Fruit fly (Drosophila melanogaster) whole organism, wandering third instar larva: ENCODE data around the gene CG14441.

ENCODE experiments used
- Abd-B ChIP-seq: fragments of >200 bp; optimal IDR thresholded peaks from 2 replicates; lab custom pipeline; 2017; ENCODE audit warnings: missing biosample characterization, missing genetic modification characterization
- CG32264 ChIP-seq: fragments of 200-800 bp; sonication (Bioruptor generic); optimal IDR thresholded peaks from 2 replicates; lab custom pipeline; 2016; ENCODE audit warnings: missing biosample characterization, missing genetic modification characterization
- CG9705 ChIP-seq: fragments of 200-800 bp; sonication (Bioruptor generic); optimal IDR thresholded peaks from 2 replicates; lab custom pipeline; 2018; ENCODE audit warnings: missing biosample characterization, mild to moderate bottlenecking, missing genetic modification characterization
- CrebA ChIP-seq: fragments of 200-800 bp; sonication (Bioruptor generic); optimal IDR thresholded peaks from 2 replicates; lab custom pipeline; 2016; ENCODE audit warnings: missing biosample characterization, mild to moderate bottlenecking, missing genetic modification characterization, borderline replicate concordance
- Dfd ChIP-seq: fragments of >200 bp; optimal IDR thresholded peaks from 2 replicates; lab custom pipeline; 2017; ENCODE audit warnings: missing biosample characterization, missing genetic modification characterization
- Dif ChIP-seq: fragments of 200-275, 200-300 bp; sonication (Bioruptor generic); optimal IDR thresholded peaks from 2 replicates; lab custom pipeline; 2018; ENCODE audit warnings: missing biosample characterization, missing genetic modification characterization; ENCODE audit not compliant: partially characterized antibody
- GATAd ChIP-seq: sonication (Bioruptor generic); optimal IDR thresholded peaks from 2 replicates; lab custom pipeline; 2016; ENCODE audit warnings: missing biosample characterization, missing genetic modification characterization
- HLH106 ChIP-seq: fragments of 200-800 bp; optimal IDR thresholded peaks from 3 replicates; lab custom pipeline; 2019; ENCODE audit warnings: missing biosample characterization, mild to moderate bottlenecking, missing genetic modification characterization, moderate library complexity
- Hnf4 ChIP-seq: fragments of 200-800 bp; sonication (Bioruptor generic); optimal IDR thresholded peaks from 2 replicates; lab custom pipeline; 2016; ENCODE audit warnings: missing biosample characterization, mild to moderate bottlenecking, missing genetic modification characterization
- Hr78 ChIP-seq: fragments of >200 bp; optimal IDR thresholded peaks from 2 replicates; lab custom pipeline; 2017; ENCODE audit warnings: missing biosample characterization, missing genetic modification characterization
- Jra ChIP-seq: sonication (Bioruptor generic); optimal IDR thresholded peaks from 2 replicates; lab custom pipeline; 2016; ENCODE audit warnings: missing biosample characterization, missing genetic modification characterization
- Mio ChIP-seq: sonication (Bioruptor generic); optimal IDR thresholded peaks from 2 replicates; lab custom pipeline; 2016; ENCODE audit warnings: missing biosample characterization, missing genetic modification characterization
- N ChIP-seq: fragments of >200 bp; optimal IDR thresholded peaks from 2 replicates; lab custom pipeline; 2018; ENCODE audit warnings: missing biosample characterization, missing external identifiers, missing genetic modification characterization
- OdsH ChIP-seq: fragments of 200-800 bp; sonication (Bioruptor generic); optimal IDR thresholded peaks from 2 replicates; lab custom pipeline; 2016; ENCODE audit warnings: missing biosample characterization, mild to moderate bottlenecking, missing genetic modification characterization
- Rel ChIP-seq, 2 experiments: fragments of 200-800 bp; sonication (Bioruptor generic) in 1 of 2; optimal IDR thresholded peaks; 2 replicates in 1 of 2; 3 replicates in 1 of 2; lab custom pipeline; 2016 to 2019; ENCODE audit warnings: mild to moderate bottlenecking in 2 of 2, missing biosample characterization in 2 of 2, missing genetic modification characterization in 2 of 2, moderate library complexity in 1 of 2
- Sp1 ChIP-seq: fragments of 200-800 bp; sonication (Bioruptor generic); optimal IDR thresholded peaks from 3 replicates; lab custom pipeline; 2019; ENCODE audit warnings: missing biosample characterization, mild to moderate bottlenecking, missing genetic modification characterization, moderate library complexity
- Vsx2 ChIP-seq: fragments of 200-300, 225-300 bp; sonication (Bioruptor generic); optimal IDR thresholded peaks from 2 replicates; lab custom pipeline; 2018; ENCODE audit warnings: missing biosample characterization, missing genetic modification characterization; ENCODE audit not compliant: partially characterized antibody
- br ChIP-seq: fragments of 200-800 bp; sonication (Bioruptor generic); optimal IDR thresholded peaks from 2 replicates; lab custom pipeline; 2016; ENCODE audit warnings: missing biosample characterization, missing genetic modification characterization
- brk ChIP-seq: fragments of 200-800 bp; sonication (Bioruptor generic); optimal IDR thresholded peaks from 2 replicates; lab custom pipeline; 2016; ENCODE audit warnings: missing biosample characterization, mild to moderate bottlenecking, missing genetic modification characterization
- dl ChIP-seq, 2 experiments: fragments of 175-275, 200-275 bp in 1 of 2; fragments of 200-275 bp in 1 of 2; sonication (Bioruptor generic); optimal IDR thresholded peaks; lab custom pipeline; 2018; ENCODE audit warnings: mild to moderate bottlenecking in 2 of 2, missing biosample characterization in 2 of 2, missing genetic modification characterization in 2 of 2, moderate library complexity in 2 of 2; ENCODE audit not compliant: partially characterized antibody in 2 of 2, insufficient read depth in 1 of 2
- dmrt93B ChIP-seq: fragments of 200-800 bp; sonication (Bioruptor generic); optimal IDR thresholded peaks from 2 replicates; lab custom pipeline; 2018; ENCODE audit warnings: missing biosample characterization, mild to moderate bottlenecking, missing genetic modification characterization
- dsf ChIP-seq: sonication (Bioruptor generic); optimal IDR thresholded peaks from 2 replicates; lab custom pipeline; 2016; ENCODE audit warnings: missing biosample characterization, missing genetic modification characterization, borderline replicate concordance
- ey ChIP-seq: fragments of 200-800 bp; sonication (Bioruptor generic); optimal IDR thresholded peaks from 2 replicates; lab custom pipeline; 2016; ENCODE audit warnings: missing biosample characterization, missing genetic modification characterization
- foxo ChIP-seq, 2 experiments: fragments of 200-800 bp; sonication (Bioruptor generic); optimal IDR thresholded peaks; 2 replicates in 1 of 2; 3 replicates in 1 of 2; lab custom pipeline; 2016 to 2017; ENCODE audit warnings: missing biosample characterization in 2 of 2, missing genetic modification characterization in 2 of 2
- fru ChIP-seq: fragments of 200-800 bp; sonication (Bioruptor generic); optimal IDR thresholded peaks from 3 replicates; lab custom pipeline; 2016; ENCODE audit warnings: missing biosample characterization, mild to moderate bottlenecking, missing genetic modification characterization
- h ChIP-seq: fragments of 200-800 bp; sonication (Bioruptor generic); optimal IDR thresholded peaks from 3 replicates; lab custom pipeline; 2016; ENCODE audit warnings: missing biosample characterization, mild to moderate bottlenecking, missing genetic modification characterization
- jim ChIP-seq: fragments of 175-275, 200-325 bp; sonication (Bioruptor generic); optimal IDR thresholded peaks from 2 replicates; lab custom pipeline; 2016; ENCODE audit warnings: missing biosample characterization, mild to moderate bottlenecking, missing genetic modification characterization
- pan ChIP-seq: fragments of >200 bp; optimal IDR thresholded peaks from 2 replicates; lab custom pipeline; 2017
- psq ChIP-seq: fragments of 200-800 bp; sonication (Bioruptor generic); optimal IDR thresholded peaks from 3 replicates; lab custom pipeline; 2017; ENCODE audit warnings: missing biosample characterization, mild to moderate bottlenecking, missing genetic modification characterization, moderate library complexity
- rgr ChIP-seq: fragments of 200-800 bp; sonication (Bioruptor generic); optimal IDR thresholded peaks from 3 replicates; lab custom pipeline; 2016; ENCODE audit warnings: missing biosample characterization, mild to moderate bottlenecking, missing genetic modification characterization
- sage ChIP-seq: fragments of 200-800 bp; sonication (Bioruptor generic); optimal IDR thresholded peaks from 2 replicates; lab custom pipeline; 2016; ENCODE audit warnings: missing biosample characterization, mild to moderate bottlenecking, missing genetic modification characterization
- sv ChIP-seq: fragments of 200-800 bp; sonication (Bioruptor generic); optimal IDR thresholded peaks from 3 replicates; lab custom pipeline; 2016; ENCODE audit warnings: missing biosample characterization, missing genetic modification characterization
- tai ChIP-seq: sonication (Bioruptor generic); optimal IDR thresholded peaks from 2 replicates; lab custom pipeline; 2016; ENCODE audit warnings: missing biosample characterization, missing genetic modification characterization
- usp ChIP-seq: fragments of >200 bp; optimal IDR thresholded peaks from 2 replicates; lab custom pipeline; 2017; ENCODE audit warnings: missing biosample characterization, missing genetic modification characterization
- woc ChIP-seq: sonication (Bioruptor generic); optimal IDR thresholded peaks from 2 replicates; lab custom pipeline; 2016; ENCODE audit warnings: missing biosample characterization, mild to moderate bottlenecking, missing genetic modification characterization

CG14441 gene

DNA sequence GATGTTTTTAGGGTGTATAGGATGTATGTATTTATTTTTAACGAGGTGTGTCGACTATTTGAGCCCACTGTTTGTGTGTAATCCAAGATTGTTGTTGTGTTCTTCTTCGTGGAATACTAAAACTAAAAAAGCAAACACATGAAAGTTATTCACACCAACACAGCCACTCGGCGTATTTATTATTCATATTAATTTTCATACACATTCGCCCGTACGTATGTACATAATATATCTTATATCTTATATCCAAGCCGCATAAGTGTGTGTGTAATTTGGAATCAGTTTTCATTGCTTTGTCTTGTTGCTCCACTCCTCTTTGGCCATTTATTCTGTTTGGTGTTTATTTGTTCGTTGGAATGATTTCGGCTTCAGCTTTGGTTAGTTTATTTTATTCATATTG is 11.4 kb downstream of the CG14441 start:
- TF ChIP-seq dmrt93B (no peak), Vsx2 (GFP tag; lab: Kevin White, UChicago) (no peak), brk (no peak), rgr (no peak), br (GFP tag; lab: Kevin White, UChicago) (no peak), Hr78 (GFP tag; lab: Kevin White, UChicago) (no peak), HLH106 (tag; lab: Kevin White, UChicago) (no peak), GATAd (GFP tag; lab: Kevin White, UChicago) (no peak), woc (GFP tag; lab: Kevin White, UChicago) (no peak), pan (no peak), Sp1 (GFP tag; lab: Kevin White, UChicago) (no peak), fru (no peak), usp (GFP tag; lab: Kevin White, UChicago) (no peak), N (GFP tag; lab: Kevin White, UChicago) (no peak), psq (no peak)
- TF ChIP-seq, all 38 proteins: peak for 0

DNA sequence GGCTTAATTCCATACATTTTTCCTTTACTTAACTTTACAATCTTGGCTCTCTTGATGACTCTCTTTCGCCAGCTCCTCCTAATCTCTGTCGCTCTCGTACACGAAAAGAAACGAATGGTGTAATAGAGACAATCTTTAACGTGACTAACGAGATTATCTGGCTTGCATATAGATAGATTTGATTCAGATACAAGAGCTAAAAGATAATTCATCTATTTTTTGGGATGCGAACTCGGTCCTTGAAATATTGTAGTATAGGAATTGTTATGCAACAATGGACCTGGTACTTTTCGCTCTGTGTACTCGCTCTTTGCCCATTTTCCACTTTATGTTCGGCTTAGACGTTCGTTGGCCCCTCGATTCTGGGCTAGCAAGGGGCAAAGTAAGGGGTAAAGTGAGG is 12.0 kb downstream of the CG14441 start:
- TF ChIP-seq tai (GFP tag; lab: Kevin White, UChicago) (peak; percentile 0), foxo (GFP tag; optimal IDR thresholded peaks at IDR 0.05; lab: Kevin White, UChicago) (peak in 1 of 2 experiments; percentile 69), Vsx2 (GFP tag; lab: Kevin White, UChicago) (no peak), Dif (GFP tag; lab: Kevin White, UChicago) (no peak), h (GFP tag; lab: Kevin White, UChicago) (peak; percentile 63), OdsH (peak; percentile 58), sv (GFP tag; lab: Kevin White, UChicago) (peak; percentile 58), CG32264 (GFP tag; lab: Kevin White, UChicago) (peak; percentile 16), rgr (peak; percentile 62), fru (peak; percentile 76), dmrt93B (peak; percentile 22), dsf (GFP tag; lab: Kevin White, UChicago) (no peak), jim (GFP tag; lab: Kevin White, UChicago) (no peak), Hnf4 (GFP tag; lab: Kevin White, UChicago) (no peak), Sp1 (GFP tag; lab: Kevin White, UChicago) (peak; percentile 53), woc (GFP tag; lab: Kevin White, UChicago) (peak; percentile 7), Abd-B (GFP tag; lab: Kevin White, UChicago) (no peak), Jra (GFP tag; lab: Kevin White, UChicago) (no peak), ey (GFP tag; lab: Kevin White, UChicago) (peak; percentile 74), psq (peak; percentile 55), HLH106 (tag; lab: Kevin White, UChicago) (peak; percentile 47), Hr78 (GFP tag; lab: Kevin White, UChicago) (no peak), br (GFP tag; lab: Kevin White, UChicago) (peak; percentile 40)

- TF ChIP-seq CrebA (no peak), dl (GFP tag; optimal IDR thresholded peaks at IDR 0.05; lab: Kevin White, UChicago; ENCODE audit: insufficient read depth in 1 of 2, partially characterized antibody in 2 of 2) (no peak), Dfd (peak; percentile 94), sv (GFP tag; lab: Kevin White, UChicago) (no peak), Sp1 (GFP tag; lab: Kevin White, UChicago) (no peak), woc (GFP tag; lab: Kevin White, UChicago) (no peak)
- TF ChIP-seq, all 38 proteins: peak for 1
These were observed 16.9 kb downstream of the CG14441 start for dm6 chrX:6716170-6716569.

DNA sequence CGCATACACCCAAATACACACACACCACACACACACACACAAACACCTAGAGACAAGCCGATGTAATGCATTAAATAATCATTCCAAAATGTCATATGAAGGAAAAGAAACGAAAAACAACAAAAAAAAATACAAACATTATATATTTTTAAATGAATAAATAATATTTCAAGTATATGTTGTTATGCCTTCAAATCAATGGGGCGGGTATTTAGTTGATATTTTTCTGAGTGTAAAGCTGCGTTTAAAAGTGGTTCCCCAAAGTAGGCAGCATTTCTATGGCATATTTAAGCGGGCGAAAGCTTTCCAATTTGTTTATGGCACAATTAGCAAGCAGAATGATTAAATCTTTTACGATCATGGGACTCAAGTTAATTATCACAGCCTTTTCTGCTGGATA is 20.0 kb downstream of the CG14441 start:
- no peak for TF ChIP-seq dl (GFP tag; optimal IDR thresholded peaks at IDR 0.05; lab: Kevin White, UChicago; ENCODE audit: insufficient read depth in 1 of 2, partially characterized antibody in 2 of 2)
- no peak for TF ChIP-seq tai (GFP tag; lab: Kevin White, UChicago)
- no peak for TF ChIP-seq woc (GFP tag; lab: Kevin White, UChicago)
- TF ChIP-seq sage (GFP tag; lab: Kevin White, UChicago): no peak
- TF ChIP-seq Mio: no peak
- no peak for TF ChIP-seq CG9705 (GFP tag; lab: Kevin White, UChicago)
- no peak for TF ChIP-seq GATAd (GFP tag; lab: Kevin White, UChicago)
- TF ChIP-seq usp (GFP tag; lab: Kevin White, UChicago): no peak
- TF ChIP-seq Rel (GFP tag; optimal IDR thresholded peaks at IDR 0.05; lab: Kevin White, UChicago): no peak
- peak; percentile 73 for TF ChIP-seq Rel (tag; optimal IDR thresholded peaks at IDR 0.05; lab: Kevin White, UChicago)
- TF ChIP-seq Dfd: peak; percentile 32
- no peak for TF ChIP-seq sv (GFP tag; lab: Kevin White, UChicago)
- TF ChIP-seq, all 38 proteins: peak for 2
